Fruit fly (Drosophila melanogaster) whole organism, embryonic: ENCODE data around the gene CG18598.

Experiments used
- Abd-B ChIP-seq: fragments of 200-800 bp; sonication (Bioruptor generic); optimal IDR thresholded peaks from 2 replicates; lab custom pipeline; 2018; ENCODE audit warnings: missing biosample characterization, mild to moderate bottlenecking, missing genetic modification characterization, moderate library complexity
- Atf6 ChIP-seq: fragments of 200-800 bp; sonication (Bioruptor generic); IDR thresholded peaks from 2 replicates; pipeline ENCODE4 v1.3.6; 2022; ENCODE audit warnings: missing biosample characterization, missing genetic modification characterization
- CG11560 ChIP-seq: fragments of 200-800 bp; sonication (Bioruptor generic); IDR thresholded peaks from 3 replicates; pipeline ENCODE4 v1.3.6; 2022; ENCODE audit warnings: missing biosample characterization, missing genetic modification characterization
- CG11695 ChIP-seq: fragments of 200-800 bp; sonication (Bioruptor generic); IDR thresholded peaks from 3 replicates; pipeline ENCODE4 v1.3.6; 2022; ENCODE audit warnings: missing biosample characterization, missing genetic modification characterization
- CG14667 ChIP-seq: fragments of 200-800 bp; sonication (Bioruptor generic); IDR thresholded peaks from 2 replicates; pipeline ENCODE4 v1.3.6; 2022; ENCODE audit warnings: missing biosample characterization, missing genetic modification characterization
- CG14860 ChIP-seq: fragments of 200-800 bp; sonication (Bioruptor generic); IDR thresholded peaks from 3 replicates; pipeline ENCODE4 v1.3.6; 2022; ENCODE audit warnings: missing biosample characterization, missing genetic modification characterization; ENCODE audit not compliant: partially characterized antibody
- CG16779 ChIP-seq: fragments of 200-800 bp; sonication (Bioruptor generic); IDR thresholded peaks from 2 replicates; pipeline ENCODE4 v1.3.6; 2022; ENCODE audit warnings: missing biosample characterization, missing genetic modification characterization
- CG17385 ChIP-seq: fragments of 200-800 bp; sonication (Bioruptor generic); optimal IDR thresholded peaks from 3 replicates; lab custom pipeline; 2018; ENCODE audit warnings: missing biosample characterization, mild to moderate bottlenecking, missing genetic modification characterization
- CG1792 ChIP-seq: fragments of 200-800 bp; sonication (Bioruptor generic); optimal IDR thresholded peaks from 2 replicates; lab custom pipeline; 2016; ENCODE audit warnings: missing biosample characterization, missing genetic modification characterization
- CG1832 ChIP-seq: fragments of 200-800 bp; sonication (Bioruptor generic); optimal IDR thresholded peaks from 2 replicates; lab custom pipeline; 2017; ENCODE audit warnings: missing biosample characterization, mild to moderate bottlenecking, missing genetic modification characterization, inconsistent platforms
- CG18599 ChIP-seq: fragments of 200-800 bp; sonication (Bioruptor generic); optimal IDR thresholded peaks from 3 replicates; lab custom pipeline; 2017; ENCODE audit warnings: missing biosample characterization, missing genetic modification characterization, mild to moderate bottlenecking, moderate library complexity, missing genetic modification reagents
- CG2120 ChIP-seq: fragments of 200-800 bp; sonication (Bioruptor generic); optimal IDR thresholded peaks from 3 replicates; lab custom pipeline; 2016; ENCODE audit warnings: missing biosample characterization, missing genetic modification characterization
- CG2199 ChIP-seq: fragments of 200-800 bp; sonication (Bioruptor generic); IDR thresholded peaks from 3 replicates; pipeline ENCODE4 v1.3.6; 2022; ENCODE audit warnings: missing biosample characterization, missing genetic modification characterization
- CG2202 ChIP-seq: fragments of 200-800 bp; sonication (Bioruptor generic); optimal IDR thresholded peaks from 2 replicates; lab custom pipeline; 2018; ENCODE audit warnings: missing biosample characterization, mild to moderate bottlenecking, missing genetic modification characterization
- CG2678 ChIP-seq: fragments of 200-800 bp; sonication (Bioruptor generic); optimal IDR thresholded peaks from 3 replicates; lab custom pipeline; 2019; ENCODE audit warnings: missing biosample characterization, mild to moderate bottlenecking, missing genetic modification characterization, moderate library complexity
- CG30431 ChIP-seq: fragments of 200-800 bp; sonication (Bioruptor generic); optimal IDR thresholded peaks from 2 replicates; lab custom pipeline; 2017; ENCODE audit warnings: missing biosample characterization, missing genetic modification characterization
- CG33213 ChIP-seq: fragments of 200-800 bp; sonication (Bioruptor generic); optimal IDR thresholded peaks from 3 replicates; lab custom pipeline; 2016; ENCODE audit warnings: missing biosample characterization, missing genetic modification characterization
- CG4282 ChIP-seq: fragments of 200-800 bp; sonication (Bioruptor generic); optimal IDR thresholded peaks from 2 replicates; lab custom pipeline; 2016; ENCODE audit warnings: missing biosample characterization, missing genetic modification characterization
- CG6854 ChIP-seq: fragments of 200-800 bp; sonication (Bioruptor generic); optimal IDR thresholded peaks from 3 replicates; lab custom pipeline; 2017; ENCODE audit warnings: missing biosample characterization, mild to moderate bottlenecking, missing genetic modification characterization
- CG8924 ChIP-seq: fragments of 200-800 bp; optimal IDR thresholded peaks from 3 replicates; lab custom pipeline; 2019; ENCODE audit warnings: missing biosample characterization, mild to moderate bottlenecking, missing genetic modification characterization, moderate library complexity
- CG9437 ChIP-seq: fragments of 200-800 bp; sonication (Bioruptor generic); optimal IDR thresholded peaks from 2 replicates; lab custom pipeline; 2018; ENCODE audit warnings: missing biosample characterization, mild to moderate bottlenecking, missing genetic modification characterization
- CG9797 ChIP-seq: fragments of 200-800 bp; sonication (Bioruptor generic); optimal IDR thresholded peaks from 3 replicates; lab custom pipeline; 2018; ENCODE audit warnings: missing biosample characterization, mild to moderate bottlenecking, missing genetic modification characterization
- CTCF ChIP-seq: fragments of 200-800 bp; sonication (Bioruptor generic); optimal IDR thresholded peaks from 2 replicates; lab custom pipeline; 2017; ENCODE audit warnings: missing biosample characterization, mild to moderate bottlenecking, missing genetic modification characterization, moderate library complexity
- CoRest ChIP-seq: fragments of 200-800 bp; sonication (Bioruptor generic); optimal IDR thresholded peaks from 3 replicates; lab custom pipeline; 2018; ENCODE audit warnings: missing biosample characterization, mild to moderate bottlenecking, missing genetic modification characterization, moderate library complexity
- Dek ChIP-seq: fragments of 200-800 bp; sonication (Bioruptor generic); optimal IDR thresholded peaks from 3 replicates; lab custom pipeline; 2019; ENCODE audit warnings: missing biosample characterization, mild to moderate bottlenecking, missing genetic modification characterization, moderate library complexity
- Gsc ChIP-seq: fragments of 200-800 bp; sonication (Bioruptor generic); IDR thresholded peaks from 2 replicates; pipeline ENCODE4 v1.3.6; 2022; ENCODE audit warnings: missing biosample characterization, missing genetic modification characterization
- Hmr ChIP-seq: fragments of 200-800 bp; sonication (Bioruptor generic); optimal IDR thresholded peaks from 3 replicates; lab custom pipeline; 2017; ENCODE audit warnings: mild to moderate bottlenecking, missing biosample characterization, missing genetic modification reagents, missing genetic modification characterization
- Hsf ChIP-seq: fragments of 200-800 bp; sonication (Bioruptor generic); optimal IDR thresholded peaks from 3 replicates; lab custom pipeline; 2016; ENCODE audit warnings: missing biosample characterization, missing genetic modification characterization
- MBD-R2 ChIP-seq: fragments of 200-800 bp; sonication (Bioruptor generic); IDR thresholded peaks from 2 replicates; pipeline ENCODE4 v1.3.6; 2022; ENCODE audit warnings: missing biosample characterization, missing genetic modification characterization
- Scr ChIP-seq: fragments of 200-800 bp; sonication (Bioruptor generic); IDR thresholded peaks from 2 replicates; pipeline ENCODE4 v1.3.6; 2022; ENCODE audit warnings: missing biosample characterization, missing genetic modification characterization; ENCODE audit not compliant: partially characterized antibody
- Xbp1 ChIP-seq: fragments of 200-800 bp; sonication (Bioruptor generic); optimal IDR thresholded peaks from 3 replicates; lab custom pipeline; 2016; ENCODE audit warnings: missing biosample characterization, mild to moderate bottlenecking, missing genetic modification characterization
- ac ChIP-seq: fragments of 200-800 bp; sonication (Bioruptor generic); optimal IDR thresholded peaks from 3 replicates; lab custom pipeline; 2017; ENCODE audit warnings: missing biosample characterization, mild to moderate bottlenecking, missing genetic modification characterization
- ap ChIP-seq: fragments of 200-800 bp; sonication (Bioruptor generic); IDR thresholded peaks from 2 replicates; pipeline ENCODE4 v1.3.6; 2022; ENCODE audit warnings: missing biosample characterization, missing genetic modification characterization
- bowl ChIP-seq: fragments of 200-800 bp; sonication (Bioruptor generic); IDR thresholded peaks from 2 replicates; pipeline ENCODE4 v1.3.6; 2022; ENCODE audit warnings: missing biosample characterization, missing genetic modification characterization
- bsh ChIP-seq, 2 experiments: fragments of 200-800 bp; sonication (Bioruptor generic); optimal IDR thresholded peaks; 2 replicates each; lab custom pipeline; 2017 to 2018; ENCODE audit warnings: mild to moderate bottlenecking in 2 of 2, missing biosample characterization in 2 of 2, missing genetic modification characterization in 2 of 2, moderate library complexity in 1 of 2
- cg ChIP-seq: fragments of 200-800 bp; sonication (Bioruptor generic); optimal IDR thresholded peaks from 3 replicates; lab custom pipeline; 2019; ENCODE audit warnings: missing biosample characterization, mild to moderate bottlenecking, missing genetic modification characterization, moderate library complexity
- chinmo ChIP-seq: fragments of 200-800 bp; sonication (Bioruptor generic); IDR thresholded peaks from 4 replicates; pipeline ENCODE4 v1.3.6; 2022; ENCODE audit warnings: missing biosample characterization, missing genetic modification characterization; ENCODE audit not compliant: partially characterized antibody
- dm ChIP-seq: fragments of 200-800 bp; sonication (Bioruptor generic); optimal IDR thresholded peaks from 3 replicates; lab custom pipeline; 2016; ENCODE audit warnings: missing biosample characterization, missing genetic modification characterization
- ewg ChIP-seq: fragments of 200-800 bp; sonication (Bioruptor generic); optimal IDR thresholded peaks from 3 replicates; lab custom pipeline; 2017; ENCODE audit warnings: mild to moderate bottlenecking, missing biosample characterization, missing genetic modification reagents, missing genetic modification characterization
- eyg ChIP-seq: fragments of 200-800 bp; sonication (Bioruptor generic); optimal IDR thresholded peaks from 3 replicates; lab custom pipeline; 2016; ENCODE audit warnings: missing biosample characterization, missing genetic modification characterization
- fd64A ChIP-seq: fragments of 200-800 bp; sonication (Bioruptor generic); optimal IDR thresholded peaks from 3 replicates; lab custom pipeline; 2018; ENCODE audit warnings: missing biosample characterization, mild to moderate bottlenecking, missing genetic modification characterization
- gsb-n ChIP-seq: fragments of 200-800 bp; sonication (Bioruptor generic); optimal IDR thresholded peaks from 3 replicates; lab custom pipeline; 2018; ENCODE audit warnings: missing biosample characterization, mild to moderate bottlenecking, missing genetic modification characterization
- hb ChIP-seq: fragments of 200-800 bp; sonication (Bioruptor generic); IDR thresholded peaks from 3 replicates; pipeline ENCODE4 v1.3.6; 2022; ENCODE audit warnings: missing biosample characterization, missing genetic modification characterization; ENCODE audit not compliant: partially characterized antibody
- insv ChIP-seq, 2 experiments: fragments of 200-800 bp; sonication (Bioruptor generic); optimal IDR thresholded peaks; 3 replicates each; lab custom pipeline; 2016 to 2018; ENCODE audit warnings: missing biosample characterization in 2 of 2, missing genetic modification characterization in 2 of 2
- lab ChIP-seq: fragments of 200-800 bp; sonication (Bioruptor generic); optimal IDR thresholded peaks from 3 replicates; lab custom pipeline; 2017; ENCODE audit warnings: missing biosample characterization, missing genetic modification characterization, mild to moderate bottlenecking, moderate library complexity, missing genetic modification reagents
- lilli ChIP-seq: fragments of 200-800 bp; sonication (Bioruptor generic); optimal IDR thresholded peaks from 3 replicates; lab custom pipeline; 2016; ENCODE audit warnings: missing biosample characterization, missing genetic modification characterization
- p53 ChIP-seq: fragments of 200-800 bp; sonication (Bioruptor generic); optimal IDR thresholded peaks from 2 replicates; lab custom pipeline; 2016; ENCODE audit warnings: missing biosample characterization, missing genetic modification characterization
- stc ChIP-seq: fragments of 200-800 bp; sonication (Bioruptor generic); IDR thresholded peaks from 2 replicates; pipeline ENCODE4 v1.3.6; 2022; ENCODE audit warnings: missing biosample characterization, missing genetic modification characterization
- vvl ChIP-seq: fragments of 200-800 bp; sonication (Bioruptor generic); IDR thresholded peaks from 2 replicates; pipeline ENCODE4 v1.3.6; 2022; ENCODE audit warnings: missing biosample characterization, missing genetic modification characterization
- yki ChIP-seq: fragments of >200 bp; optimal IDR thresholded peaks from 3 replicates; lab custom pipeline; 2018
- zfh2 ChIP-seq: fragments of 200-800 bp; sonication (Bioruptor generic); optimal IDR thresholded peaks from 2 replicates; lab custom pipeline; 2016; ENCODE audit warnings: missing biosample characterization, missing genetic modification characterization

CG18598 gene

dm6 chr3R:18298298-18298899 is 47.5 kb downstream of the CG18598 start (continued):
- TF ChIP-seq dm (GFP tag; lab: Kevin White, UChicago) (no peak), CG8924 (no peak), bsh (GFP tag; optimal IDR thresholded peaks at IDR 0.05; lab: Kevin White, UChicago) (peak in 1 of 2 experiments; percentile 4), CG14860 (GFP tag; lab: Robert Waterston, UW) (peak; percentile 29; the same call in 1 of the 3 replicates), bowl (GFP tag; lab: Robert Waterston, UW) (no peak; the same call in 1 of the 2 replicates), cg (GFP tag; lab: Kevin White, UChicago) (peak; percentile 94), CoRest (tag; lab: Kevin White, UChicago) (peak; percentile 6), CG30431 (GFP tag; lab: Kevin White, UChicago) (no peak), CG2199 (GFP tag; lab: Robert Waterston, UW) (peak; percentile 76; the same call in 2 of the 3 replicates), stc (GFP tag; lab: Robert Waterston, UW) (0 out of 2 replicates have a peak, but pooled peaks have one; percentile 18), CG1832 (GFP tag; lab: Kevin White, UChicago) (no peak), CG16779 (GFP tag; lab: Robert Waterston, UW) (no peak), CG2678 (tag; lab: Kevin White, UChicago) (peak; percentile 2), Xbp1 (GFP tag; lab: Kevin White, UChicago) (no peak), CG2202 (no peak), Abd-B (no peak), CG6854 (peak; percentile 42), Hmr (peak; percentile 37), eyg (GFP tag; lab: Kevin White, UChicago) (no peak), p53 (GFP tag; lab: Kevin White, UChicago) (no peak), chinmo (peak; percentile 60; the same call in 2 of the 4 replicates), CG18599 (peak; percentile 54), CG4282 (GFP tag; lab: Kevin White, UChicago) (peak; percentile 13), CG11695 (GFP tag; lab: Robert Waterston, UW) (0 out of 3 replicates have a peak, but pooled peaks have one; percentile 1), CG1792 (GFP tag; lab: Kevin White, UChicago) (no peak), ap (GFP tag; lab: Robert Waterston, UW) (no peak), CG17385 (GFP tag; lab: Kevin White, UChicago) (peak; percentile 22), Gsc (GFP tag; lab: Robert Waterston, UW) (no peak), CG9797 (GFP tag; lab: Kevin White, UChicago) (no peak), Atf6 (no peak), Scr (GFP tag; lab: Robert Waterston, UW) (no peak), CTCF (no peak), Dek (no peak), fd64A (GFP tag; lab: Kevin White, UChicago) (no peak), CG9437 (no peak), MBD-R2 (GFP tag; lab: Robert Waterston, UW) (no peak; the same call in 1 of the 2 replicates), CG14667 (GFP tag; lab: Robert Waterston, UW) (no peak), CG11560 (no peak), Hsf (GFP tag; lab: Kevin White, UChicago) (no peak), zfh2 (GFP tag; lab: Kevin White, UChicago) (no peak), yki (lab: Kevin White, UChicago) (no peak), lilli (GFP tag; lab: Kevin White, UChicago) (peak; percentile 25), hb (GFP tag; lab: Robert Waterston, UW) (no peak), ewg (GFP tag; lab: Kevin White, UChicago) (peak; percentile 59), insv (GFP tag; optimal IDR thresholded peaks at IDR 0.05; lab: Kevin White, UChicago) (no peak), lab (GFP tag; lab: Kevin White, UChicago) (no peak), vvl (GFP tag; lab: Robert Waterston, UW) (no peak), ac (GFP tag; lab: Kevin White, UChicago) (peak; percentile 89), gsb-n (tag; lab: Kevin White, UChicago) (no peak), CG2120 (GFP tag; lab: Kevin White, UChicago) (no peak), CG33213 (GFP tag; lab: Kevin White, UChicago) (peak; percentile 40)
